Worm (Caenorhabditis elegans): ENCODE measurements around the gene ceh-30.

ceh-30 gene

DNA sequence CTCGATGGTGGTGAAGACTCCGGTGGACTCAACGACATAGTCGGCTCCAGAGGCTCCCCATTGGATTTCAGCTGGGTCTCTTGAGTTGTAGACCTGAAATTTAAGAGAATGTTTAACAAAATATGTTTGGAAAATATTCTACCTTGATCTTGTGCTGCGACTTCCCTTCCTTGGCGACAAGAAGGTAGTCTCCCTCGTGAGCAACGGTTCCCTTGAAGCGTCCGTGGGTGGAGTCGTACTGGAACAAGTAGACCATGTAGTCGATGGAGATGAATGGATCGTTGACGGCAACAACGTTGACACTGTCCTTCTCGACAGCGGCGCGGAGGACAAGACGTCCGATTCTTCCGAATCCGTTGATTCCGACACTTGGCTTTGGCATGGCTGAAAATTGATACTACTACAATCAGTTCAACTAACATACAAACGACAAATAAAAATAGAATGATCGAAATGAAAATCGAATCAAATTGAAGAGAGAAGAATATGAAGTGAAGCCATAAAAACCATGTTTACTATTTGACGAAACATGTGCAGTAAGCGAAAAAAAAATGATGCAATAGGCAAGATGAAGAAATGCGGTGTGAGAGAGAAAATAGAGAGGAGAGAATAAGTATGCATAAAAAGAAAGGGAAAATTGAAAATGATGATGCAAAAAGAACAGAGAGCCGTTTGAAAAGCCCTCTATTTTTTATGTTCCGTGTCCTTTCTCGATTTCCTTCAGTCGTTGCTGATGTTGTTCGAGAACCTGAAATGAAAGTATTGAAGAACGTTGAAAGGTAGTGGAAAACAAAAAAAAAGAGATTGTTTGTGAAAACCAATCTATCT lies 51.1 kb downstream of the ceh-30 start, which contains the start of gene gpd-2:
Gene gpd-2 (minus strand): TSS at position 384 of the 828 bp plus-strand sequence.
- TF ChIP-seq sptf-1 (tag; optimal IDR thresholded peaks at IDR 0.05): no peak
- TF ChIP-seq ham-2 (GFP tag; optimal IDR thresholded peaks at IDR 0.05): no peak
- TF ChIP-seq nhr-2 (tag; optimal IDR thresholded peaks at IDR 0.05): no peak
- no peak for TF ChIP-seq sem-2 (GFP tag; optimal IDR thresholded peaks at IDR 0.05)
- no peak for TF ChIP-seq ceh-83 (GFP tag; optimal IDR thresholded peaks at IDR 0.05)
- no peak for TF ChIP-seq unc-62 (GFP tag; optimal IDR thresholded peaks at IDR 0.05)
- no peak for TF ChIP-seq ceh-43 (GFP tag; optimal IDR thresholded peaks at IDR 0.05)
- no peak for TF ChIP-seq ztf-11 (tag; optimal IDR thresholded peaks at IDR 0.05)
- no peak for TF ChIP-seq lin-32 (GFP tag; optimal IDR thresholded peaks at IDR 0.05)
- TF ChIP-seq elt-3 (tag; optimal IDR thresholded peaks at IDR 0.05): no peak
- no peak for TF ChIP-seq nhr-76 (tag; optimal IDR thresholded peaks at IDR 0.05)
- TF ChIP-seq mls-2 (tag; optimal IDR thresholded peaks at IDR 0.05): no peak
- TF ChIP-seq bed-3 (GFP tag; optimal IDR thresholded peaks at IDR 0.05): no peak
- no peak for TF ChIP-seq zip-8 (tag; optimal IDR thresholded peaks at IDR 0.05)
- TF ChIP-seq drap-1 (GFP tag; optimal IDR thresholded peaks at IDR 0.05): no peak
- no peak for TF ChIP-seq ceh-39 (tag; optimal IDR thresholded peaks at IDR 0.05)

Data from whole organism, mixed stage, embryonic.